Fruit fly (Drosophila melanogaster): ENCODE measurements around the gene SCAR.

- no peak for TF ChIP-seq h (optimal IDR thresholded peaks at IDR 0.05)
- no peak for TF ChIP-seq Sin3A (optimal IDR thresholded peaks at IDR 0.05)
- no peak for TF ChIP-seq ttk (optimal IDR thresholded peaks at IDR 0.05)
Observed at dm6 chr2L:11022804-11023203, 46.2 kb downstream of the SCAR start.

Measured in Kc167 (cell line).